Fruit fly (Drosophila melanogaster) whole organism, wandering third instar larva: ENCODE results near the gene Pex1.

Experiments
- Abd-B ChIP-seq: fragments of >200 bp; optimal IDR thresholded peaks from 2 replicates; lab custom pipeline; 2017; ENCODE audit warnings: missing biosample characterization, missing genetic modification characterization
- CG9705 ChIP-seq: fragments of 200-800 bp; sonication (Bioruptor generic); optimal IDR thresholded peaks from 2 replicates; lab custom pipeline; 2018; ENCODE audit warnings: missing biosample characterization, mild to moderate bottlenecking, missing genetic modification characterization
- Dfd ChIP-seq: fragments of >200 bp; optimal IDR thresholded peaks from 2 replicates; lab custom pipeline; 2017; ENCODE audit warnings: missing biosample characterization, missing genetic modification characterization
- Dif ChIP-seq: fragments of 200-275, 200-300 bp; sonication (Bioruptor generic); optimal IDR thresholded peaks from 2 replicates; lab custom pipeline; 2018; ENCODE audit warnings: missing biosample characterization, missing genetic modification characterization; ENCODE audit not compliant: partially characterized antibody
- GATAd ChIP-seq: sonication (Bioruptor generic); optimal IDR thresholded peaks from 2 replicates; lab custom pipeline; 2016; ENCODE audit warnings: missing biosample characterization, missing genetic modification characterization
- HLH106 ChIP-seq: fragments of 200-800 bp; optimal IDR thresholded peaks from 3 replicates; lab custom pipeline; 2019; ENCODE audit warnings: missing biosample characterization, mild to moderate bottlenecking, missing genetic modification characterization, moderate library complexity
- Hnf4 ChIP-seq: fragments of 200-800 bp; sonication (Bioruptor generic); optimal IDR thresholded peaks from 2 replicates; lab custom pipeline; 2016; ENCODE audit warnings: missing biosample characterization, mild to moderate bottlenecking, missing genetic modification characterization
- Hr78 ChIP-seq: fragments of >200 bp; optimal IDR thresholded peaks from 2 replicates; lab custom pipeline; 2017; ENCODE audit warnings: missing biosample characterization, missing genetic modification characterization
- Hr83 ChIP-seq: fragments of 200-300 bp; sonication (Bioruptor generic); optimal IDR thresholded peaks from 2 replicates; lab custom pipeline; 2016; ENCODE audit warnings: missing biosample characterization, mild to moderate bottlenecking, missing genetic modification characterization, moderate library complexity; ENCODE audit not compliant: poor library complexity, severe bottlenecking
- Jra ChIP-seq: sonication (Bioruptor generic); optimal IDR thresholded peaks from 2 replicates; lab custom pipeline; 2016; ENCODE audit warnings: missing biosample characterization, missing genetic modification characterization
- Mio ChIP-seq: sonication (Bioruptor generic); optimal IDR thresholded peaks from 2 replicates; lab custom pipeline; 2016; ENCODE audit warnings: missing biosample characterization, missing genetic modification characterization
- Myc ChIP-seq: fragments of >200 bp; optimal IDR thresholded peaks from 2 replicates; lab custom pipeline; 2017
- N ChIP-seq: fragments of >200 bp; optimal IDR thresholded peaks from 2 replicates; lab custom pipeline; 2018; ENCODE audit warnings: missing biosample characterization, missing external identifiers, missing genetic modification characterization
- OdsH ChIP-seq: fragments of 200-800 bp; sonication (Bioruptor generic); optimal IDR thresholded peaks from 2 replicates; lab custom pipeline; 2016; ENCODE audit warnings: missing biosample characterization, mild to moderate bottlenecking, missing genetic modification characterization
- Rel ChIP-seq, 2 experiments: fragments of 200-800 bp; sonication (Bioruptor generic) in 1 of 2; optimal IDR thresholded peaks; 2 replicates in 1 of 2; 3 replicates in 1 of 2; lab custom pipeline; 2016 to 2019; ENCODE audit warnings: mild to moderate bottlenecking in 2 of 2, missing biosample characterization in 2 of 2, missing genetic modification characterization in 2 of 2, moderate library complexity in 1 of 2
- Sp1 ChIP-seq: fragments of 200-800 bp; sonication (Bioruptor generic); optimal IDR thresholded peaks from 3 replicates; lab custom pipeline; 2019; ENCODE audit warnings: missing biosample characterization, mild to moderate bottlenecking, missing genetic modification characterization, moderate library complexity
- Vsx2 ChIP-seq: fragments of 200-300, 225-300 bp; sonication (Bioruptor generic); optimal IDR thresholded peaks from 2 replicates; lab custom pipeline; 2018; ENCODE audit warnings: missing biosample characterization, missing genetic modification characterization; ENCODE audit not compliant: partially characterized antibody
- br ChIP-seq: fragments of 200-800 bp; sonication (Bioruptor generic); optimal IDR thresholded peaks from 2 replicates; lab custom pipeline; 2016; ENCODE audit warnings: missing biosample characterization, missing genetic modification characterization
- brk ChIP-seq: fragments of 200-800 bp; sonication (Bioruptor generic); optimal IDR thresholded peaks from 2 replicates; lab custom pipeline; 2016; ENCODE audit warnings: missing biosample characterization, mild to moderate bottlenecking, missing genetic modification characterization
- dl ChIP-seq, 2 experiments: fragments of 175-275, 200-275 bp in 1 of 2; fragments of 200-275 bp in 1 of 2; sonication (Bioruptor generic); optimal IDR thresholded peaks; lab custom pipeline; 2018; ENCODE audit warnings: mild to moderate bottlenecking in 2 of 2, missing biosample characterization in 2 of 2, missing genetic modification characterization in 2 of 2, moderate library complexity in 2 of 2; ENCODE audit not compliant: partially characterized antibody in 2 of 2, insufficient read depth in 1 of 2
- dmrt93B ChIP-seq: fragments of 200-800 bp; sonication (Bioruptor generic); optimal IDR thresholded peaks from 2 replicates; lab custom pipeline; 2018; ENCODE audit warnings: missing biosample characterization, mild to moderate bottlenecking, missing genetic modification characterization
- dsf ChIP-seq: sonication (Bioruptor generic); optimal IDR thresholded peaks from 2 replicates; lab custom pipeline; 2016; ENCODE audit warnings: missing biosample characterization, missing genetic modification characterization, borderline replicate concordance
- ey ChIP-seq: fragments of 200-800 bp; sonication (Bioruptor generic); optimal IDR thresholded peaks from 2 replicates; lab custom pipeline; 2016; ENCODE audit warnings: missing biosample characterization, missing genetic modification characterization
- foxo ChIP-seq, 2 experiments: fragments of 200-800 bp; sonication (Bioruptor generic); optimal IDR thresholded peaks; 2 replicates in 1 of 2; 3 replicates in 1 of 2; lab custom pipeline; 2016 to 2017; ENCODE audit warnings: missing biosample characterization in 2 of 2, missing genetic modification characterization in 2 of 2
- fru ChIP-seq: fragments of 200-800 bp; sonication (Bioruptor generic); optimal IDR thresholded peaks from 3 replicates; lab custom pipeline; 2016; ENCODE audit warnings: missing biosample characterization, mild to moderate bottlenecking, missing genetic modification characterization
- h ChIP-seq: fragments of 200-800 bp; sonication (Bioruptor generic); optimal IDR thresholded peaks from 3 replicates; lab custom pipeline; 2016; ENCODE audit warnings: missing biosample characterization, mild to moderate bottlenecking, missing genetic modification characterization
- jim ChIP-seq: fragments of 175-275, 200-325 bp; sonication (Bioruptor generic); optimal IDR thresholded peaks from 2 replicates; lab custom pipeline; 2016; ENCODE audit warnings: missing biosample characterization, mild to moderate bottlenecking, missing genetic modification characterization
- pan ChIP-seq: fragments of >200 bp; optimal IDR thresholded peaks from 2 replicates; lab custom pipeline; 2017
- psq ChIP-seq: fragments of 200-800 bp; sonication (Bioruptor generic); optimal IDR thresholded peaks from 3 replicates; lab custom pipeline; 2017; ENCODE audit warnings: missing biosample characterization, mild to moderate bottlenecking, missing genetic modification characterization, moderate library complexity
- rgr ChIP-seq: fragments of 200-800 bp; sonication (Bioruptor generic); optimal IDR thresholded peaks from 3 replicates; lab custom pipeline; 2016; ENCODE audit warnings: missing biosample characterization, mild to moderate bottlenecking, missing genetic modification characterization
- sage ChIP-seq: fragments of 200-800 bp; sonication (Bioruptor generic); optimal IDR thresholded peaks from 2 replicates; lab custom pipeline; 2016; ENCODE audit warnings: missing biosample characterization, mild to moderate bottlenecking, missing genetic modification characterization
- sv ChIP-seq: fragments of 200-800 bp; sonication (Bioruptor generic); optimal IDR thresholded peaks from 3 replicates; lab custom pipeline; 2016; ENCODE audit warnings: missing biosample characterization, missing genetic modification characterization
- tai ChIP-seq: sonication (Bioruptor generic); optimal IDR thresholded peaks from 2 replicates; lab custom pipeline; 2016; ENCODE audit warnings: missing biosample characterization, missing genetic modification characterization
- usp ChIP-seq: fragments of >200 bp; optimal IDR thresholded peaks from 2 replicates; lab custom pipeline; 2017; ENCODE audit warnings: missing biosample characterization, missing genetic modification characterization
- woc ChIP-seq: sonication (Bioruptor generic); optimal IDR thresholded peaks from 2 replicates; lab custom pipeline; 2016; ENCODE audit warnings: missing biosample characterization, mild to moderate bottlenecking, missing genetic modification characterization

The Pex1 gene

DNA sequence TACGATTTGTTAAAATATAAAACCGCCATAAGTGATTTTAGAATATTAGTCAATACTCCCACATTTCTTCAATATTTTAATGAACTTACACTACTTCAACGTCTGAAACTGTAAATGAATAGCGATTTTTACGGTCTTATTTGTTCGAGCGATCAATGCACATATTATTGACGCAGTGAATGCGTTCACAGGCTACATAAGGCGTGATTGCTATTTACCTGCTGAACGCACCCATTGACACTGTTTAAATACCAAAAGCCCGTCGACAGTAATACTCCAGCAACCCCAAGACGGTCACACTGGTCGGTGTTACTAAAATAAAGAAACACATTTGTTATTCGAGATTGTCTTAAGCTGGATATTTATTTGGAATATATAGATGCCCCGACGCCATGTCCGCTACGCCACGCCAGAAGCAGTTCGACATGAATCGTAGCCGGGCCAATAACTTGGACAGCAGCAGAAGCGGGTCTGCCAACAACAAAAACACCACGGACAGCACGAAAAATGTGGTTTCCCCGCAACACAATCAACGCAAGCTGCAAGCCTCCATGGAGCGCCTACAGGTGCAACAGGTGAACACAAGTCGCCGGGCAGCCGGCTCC lies 20.6 kb upstream of the Pex1 start, which contains the start of gene CG6833 (continued):
- TF ChIP-seq jim (GFP tag; lab: Kevin White, UChicago) (peak; percentile 9), Jra (GFP tag; lab: Kevin White, UChicago) (no peak), N (GFP tag; lab: Kevin White, UChicago) (no peak), dmrt93B (GFP tag; lab: Kevin White, UChicago) (no peak), pan (lab: Kevin White, UChicago) (no peak), ey (GFP tag; lab: Kevin White, UChicago) (peak; percentile 52), sage (GFP tag; lab: Kevin White, UChicago) (no peak), Dif (GFP tag; lab: Kevin White, UChicago) (no peak)

dm6 chr3L:14053073-14053643 lies 18.5 kb upstream of the Pex1 start, which contains the start of the genes CG13484 and Frl:
CG13484 (minus strand) TSS chr3L:14053079.
Frl (plus strand) TSS chr3L:14053215.
- peak; percentile 45 for TF ChIP-seq HLH106 (tag; lab: Kevin White, UChicago)
- TF ChIP-seq Abd-B: no peak
- peak; percentile 32 for TF ChIP-seq psq (GFP tag; lab: Kevin White, UChicago)
- no peak for TF ChIP-seq Hr78 (GFP tag; lab: Kevin White, UChicago)
- peak; percentile 44 for TF ChIP-seq Hr83 (GFP tag; lab: Kevin White, UChicago)
- TF ChIP-seq Dif (GFP tag; lab: Kevin White, UChicago): peak; percentile 15
- TF ChIP-seq N (GFP tag; lab: Kevin White, UChicago): peak; percentile 17
- TF ChIP-seq Sp1 (GFP tag; lab: Kevin White, UChicago): peak; percentile 59
- TF ChIP-seq jim (GFP tag; lab: Kevin White, UChicago): peak; percentile 15
- TF ChIP-seq Myc (lab: Kevin White, UChicago): no peak
- TF ChIP-seq brk: no peak
- TF ChIP-seq dmrt93B (GFP tag; lab: Kevin White, UChicago): no peak
- peak; percentile 8 for TF ChIP-seq OdsH
- TF ChIP-seq Rel (GFP tag; optimal IDR thresholded peaks at IDR 0.05; lab: Kevin White, UChicago): no peak
- peak; percentile 88 for TF ChIP-seq Rel (tag; optimal IDR thresholded peaks at IDR 0.05; lab: Kevin White, UChicago)
- peak; percentile 52 for TF ChIP-seq fru (GFP tag; lab: Kevin White, UChicago)
- peak; percentile 50 for TF ChIP-seq rgr (GFP tag; lab: Kevin White, UChicago)
- peak; percentile 16 for TF ChIP-seq CG9705 (GFP tag; lab: Kevin White, UChicago)
- peak; percentile 43 for TF ChIP-seq h (GFP tag; lab: Kevin White, UChicago)

DNA sequence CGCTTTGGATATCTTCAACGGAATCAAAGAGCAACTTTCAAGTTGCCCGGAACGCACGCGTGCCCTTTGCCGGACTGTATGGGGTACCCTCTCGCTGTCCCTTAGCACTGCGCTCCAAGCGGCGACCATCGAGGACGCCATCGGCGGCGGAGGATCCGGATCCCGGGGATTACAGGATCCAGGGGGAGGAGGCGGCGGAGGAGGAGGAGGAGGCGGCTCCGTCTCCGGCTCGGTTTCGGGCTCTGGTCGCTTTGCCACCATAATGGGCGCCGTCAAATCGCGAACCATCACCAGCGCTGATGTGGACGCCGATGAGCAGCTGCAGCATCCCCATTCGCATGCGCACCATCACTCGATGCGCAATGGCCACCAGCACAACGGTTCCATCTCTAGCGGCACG lies 17.9 kb upstream of the Pex1 start:
- TF ChIP-seq Dif (GFP tag; lab: Kevin White, UChicago) (no peak), pan (lab: Kevin White, UChicago) (no peak), ey (GFP tag; lab: Kevin White, UChicago) (no peak), N (GFP tag; lab: Kevin White, UChicago) (no peak), Dfd (GFP tag; lab: Kevin White, UChicago) (peak; percentile 98), jim (GFP tag; lab: Kevin White, UChicago) (no peak)

DNA sequence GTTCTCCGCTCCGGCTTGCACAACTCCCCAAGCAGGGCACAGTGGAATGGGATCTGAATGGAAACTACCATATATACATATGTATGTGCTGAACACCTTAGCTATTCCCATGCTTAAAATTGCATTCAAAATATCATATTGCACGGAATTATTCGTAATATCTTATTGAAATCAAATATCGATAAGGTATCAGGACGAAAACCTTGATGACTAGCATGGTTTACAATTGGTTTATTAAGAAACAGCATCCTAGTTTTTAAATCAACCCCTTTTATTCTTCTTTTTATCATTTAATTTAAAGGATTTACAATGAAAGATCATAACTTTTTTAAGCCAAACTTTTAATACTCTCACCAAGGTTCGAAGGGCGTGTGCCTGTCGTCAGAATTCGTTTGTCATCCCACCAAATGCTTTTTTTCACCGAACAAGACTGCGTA lies 16.4 kb upstream of the Pex1 start:
- TF ChIP-seq Abd-B: no peak
- TF ChIP-seq GATAd: no peak
- TF ChIP-seq Dfd (GFP tag; lab: Kevin White, UChicago): no peak
- TF ChIP-seq dsf (GFP tag; lab: Kevin White, UChicago): no peak
- TF ChIP-seq foxo (GFP tag; optimal IDR thresholded peaks at IDR 0.05; lab: Kevin White, UChicago): peak in 1 of 2 experiments; percentile 73
- peak; percentile 50 for TF ChIP-seq dmrt93B (GFP tag; lab: Kevin White, UChicago)
- peak; percentile 70 for TF ChIP-seq woc (GFP tag; lab: Kevin White, UChicago)
- TF ChIP-seq N (GFP tag; lab: Kevin White, UChicago): no peak
- TF ChIP-seq rgr (GFP tag; lab: Kevin White, UChicago): peak; percentile 74
- no peak for TF ChIP-seq Hnf4 (GFP tag; lab: Kevin White, UChicago)
- TF ChIP-seq Mio (GFP tag; lab: Kevin White, UChicago): no peak
- peak; percentile 60 for TF ChIP-seq psq (GFP tag; lab: Kevin White, UChicago)
- peak; percentile 77 for TF ChIP-seq h (GFP tag; lab: Kevin White, UChicago)
- peak; percentile 58 for TF ChIP-seq br
- peak; percentile 64 for TF ChIP-seq fru (GFP tag; lab: Kevin White, UChicago)
- TF ChIP-seq Rel (GFP tag; optimal IDR thresholded peaks at IDR 0.05; lab: Kevin White, UChicago): no peak
- no peak for TF ChIP-seq Rel (tag; optimal IDR thresholded peaks at IDR 0.05; lab: Kevin White, UChicago)
- TF ChIP-seq CG9705 (GFP tag; lab: Kevin White, UChicago): no peak
- TF ChIP-seq Jra (GFP tag; lab: Kevin White, UChicago): no peak
- TF ChIP-seq usp (GFP tag; lab: Kevin White, UChicago): no peak
- TF ChIP-seq pan (lab: Kevin White, UChicago): no peak
- TF ChIP-seq Hr83 (GFP tag; lab: Kevin White, UChicago): no peak
- TF ChIP-seq Sp1 (GFP tag; lab: Kevin White, UChicago): peak; percentile 64
- peak; percentile 75 for TF ChIP-seq OdsH
- peak; percentile 66 for TF ChIP-seq HLH106 (tag; lab: Kevin White, UChicago)
- TF ChIP-seq sage (GFP tag; lab: Kevin White, UChicago): no peak
- no peak for TF ChIP-seq dl (GFP tag; optimal IDR thresholded peaks at IDR 0.05; lab: Kevin White, UChicago; ENCODE audit: insufficient read depth in 1 of 2, partially characterized antibody in 2 of 2)
- TF ChIP-seq Myc (lab: Kevin White, UChicago): no peak
- peak; percentile 66 for TF ChIP-seq ey (GFP tag; lab: Kevin White, UChicago)
- TF ChIP-seq Vsx2 (GFP tag; lab: Kevin White, UChicago): no peak
- TF ChIP-seq Hr78 (GFP tag; lab: Kevin White, UChicago): no peak
- no peak for TF ChIP-seq jim (GFP tag; lab: Kevin White, UChicago)
- no peak for TF ChIP-seq Dif (GFP tag; lab: Kevin White, UChicago)
- no peak for TF ChIP-seq tai (GFP tag; lab: Kevin White, UChicago)
- no peak for TF ChIP-seq sv
